Worm (Caenorhabditis elegans) whole organism, mixed stage, embryonic: ENCODE results near the gene srbc-38.

Experiments used
- bed-3 ChIP-seq: fragments of 200-800 bp; sonication (Bioruptor generic); optimal IDR thresholded peaks from 3 replicates; lab custom pipeline; 2018; ENCODE audit warnings: mild to moderate bottlenecking, missing genetic modification characterization, moderate library complexity, missing compliant biosample characterization
- blmp-1 ChIP-seq: fragments of 150-350 bp; optimal IDR thresholded peaks from 2 replicates; lab custom pipeline; 2014; ENCODE audit warnings: missing biosample characterization, missing genetic modification characterization
- ces-1 ChIP-seq: fragments of 150-350 bp; optimal IDR thresholded peaks from 2 replicates; lab custom pipeline; 2014; ENCODE audit warnings: missing biosample characterization, missing genetic modification reagents, missing genetic modification characterization
- elt-1 ChIP-seq: sonication (generic microtip); optimal IDR thresholded peaks from 2 replicates; lab custom pipeline; 2017; ENCODE audit warnings: missing genetic modification characterization, mild to moderate bottlenecking, missing compliant biosample characterization, antibody characterized with exemption, moderate library complexity, borderline replicate concordance; ENCODE audit not compliant: insufficient read depth
- elt-3 ChIP-seq: fragments of 150-350 bp; optimal IDR thresholded peaks from 2 replicates; lab custom pipeline; 2014; ENCODE audit warnings: missing biosample characterization, missing genetic modification characterization
- lsy-2 ChIP-seq: fragments of 150-350 bp; optimal IDR thresholded peaks from 2 replicates; lab custom pipeline; 2014; ENCODE audit warnings: missing biosample characterization, missing genetic modification characterization
- nhr-237 ChIP-seq: fragments of 150-350 bp; optimal IDR thresholded peaks from 2 replicates; lab custom pipeline; 2014; ENCODE audit warnings: missing biosample characterization, missing genetic modification characterization
- nhr-28 ChIP-seq: fragments of 150-350 bp; optimal IDR thresholded peaks from 2 replicates; lab custom pipeline; 2014; ENCODE audit warnings: missing biosample characterization, missing genetic modification characterization
- nhr-76 ChIP-seq: sonication (generic microtip); optimal IDR thresholded peaks from 2 replicates; lab custom pipeline; 2017; ENCODE audit warnings: missing biosample characterization, missing genetic modification characterization
- sem-2 ChIP-seq: fragments of 200-800 bp; sonication (Bioruptor generic); optimal IDR thresholded peaks from 2 replicates; lab custom pipeline; 2018; ENCODE audit warnings: mild to moderate bottlenecking, missing genetic modification characterization, missing compliant biosample characterization

DNA sequence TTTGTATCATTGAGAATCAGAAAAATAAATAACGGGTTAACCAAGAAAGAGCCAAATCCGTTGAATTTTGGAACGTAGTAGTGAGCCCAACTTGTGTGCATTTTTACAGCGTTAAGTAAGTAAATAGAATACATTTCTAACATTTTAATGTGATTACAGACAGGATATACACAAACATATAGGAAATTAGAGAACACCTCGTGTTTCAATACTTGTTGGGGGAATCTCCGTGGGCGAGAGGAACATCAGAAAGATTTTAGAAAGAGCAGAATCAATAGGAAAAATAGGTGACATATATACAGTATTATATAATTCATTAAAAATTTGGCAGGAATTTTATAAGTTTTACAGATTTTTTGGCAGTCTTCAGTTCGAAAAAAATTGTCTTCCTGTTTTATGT is 31.8 kb downstream of the srbc-38 start, which contains the start of gene srj-24:
- TF ChIP-seq bed-3 (GFP tag; lab: Kevin White, UChicago) (no peak), blmp-1 (tag; lab: Kevin White, UChicago) (no peak), sem-2 (GFP tag; lab: Kevin White, UChicago) (no peak), elt-1 (no peak), ces-1 (no peak), lsy-2 (tag; lab: Kevin White, UChicago) (no peak), elt-3 (no peak), nhr-28 (no peak), nhr-237 (tag; lab: Kevin White, UChicago) (no peak), nhr-76 (tag; lab: Kevin White, UChicago) (no peak)
